Worm (Caenorhabditis elegans): ENCODE data around the gene ceh-51.

Gene ceh-51

DNA sequence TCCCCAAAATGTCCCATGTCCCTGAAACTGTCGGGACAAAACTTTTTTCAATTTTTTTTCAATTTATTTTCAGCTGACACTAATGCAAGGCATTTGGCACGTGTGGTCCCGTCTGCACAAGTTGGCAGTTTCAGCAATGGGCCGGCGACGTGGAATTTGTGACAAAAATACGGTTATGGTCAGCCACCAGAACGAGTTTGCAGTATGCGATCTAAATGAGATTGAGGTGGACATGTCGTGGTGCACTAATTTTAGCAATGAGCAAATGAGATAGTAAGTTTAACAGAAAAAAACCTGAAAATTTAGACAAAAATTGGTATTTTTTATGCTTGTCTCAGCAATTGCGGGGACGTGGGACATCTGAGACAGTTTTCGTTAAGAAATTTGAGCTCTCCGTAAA lies 31.5 kb upstream of the ceh-51 start:
- TF ChIP-seq akir-1 (GFP tag; optimal IDR thresholded peaks at IDR 0.05): no peak
- TF ChIP-seq nhr-179 (tag; optimal IDR thresholded peaks at IDR 0.05): no peak
- no peak for TF ChIP-seq dox-1 (GFP tag; IDR thresholded peaks at IDR 0.05)
- TF ChIP-seq efl-1 (GFP tag; optimal IDR thresholded peaks at IDR 0.05): no peak
- TF ChIP-seq mes-4 (tag; optimal IDR thresholded peaks at IDR 0.05): no peak
- no peak for TF ChIP-seq madf-6 (GFP tag; IDR thresholded peaks at IDR 0.05)
- TF ChIP-seq nfyb-1 (GFP tag; IDR thresholded peaks at IDR 0.05): no peak
- no peak for TF ChIP-seq gei-17 (GFP tag; optimal IDR thresholded peaks at IDR 0.05)
- TF ChIP-seq attf-3 (GFP tag; conservative IDR thresholded peaks at IDR 0.05): no peak
- TF ChIP-seq die-1 (tag; optimal IDR thresholded peaks at IDR 0.05): no peak
- TF ChIP-seq aptf-2 (GFP tag; conservative IDR thresholded peaks at IDR 0.05): no peak
- TF ChIP-seq ztf-6 (GFP tag; IDR thresholded peaks at IDR 0.05): no peak
- no peak for TF ChIP-seq nfya-1 (tag; optimal IDR thresholded peaks at IDR 0.05; ENCODE audit: borderline replicate concordance, insufficient read depth)
- no peak for TF ChIP-seq Y53F4B.3 (GFP tag; IDR thresholded peaks at IDR 0.05)

DNA sequence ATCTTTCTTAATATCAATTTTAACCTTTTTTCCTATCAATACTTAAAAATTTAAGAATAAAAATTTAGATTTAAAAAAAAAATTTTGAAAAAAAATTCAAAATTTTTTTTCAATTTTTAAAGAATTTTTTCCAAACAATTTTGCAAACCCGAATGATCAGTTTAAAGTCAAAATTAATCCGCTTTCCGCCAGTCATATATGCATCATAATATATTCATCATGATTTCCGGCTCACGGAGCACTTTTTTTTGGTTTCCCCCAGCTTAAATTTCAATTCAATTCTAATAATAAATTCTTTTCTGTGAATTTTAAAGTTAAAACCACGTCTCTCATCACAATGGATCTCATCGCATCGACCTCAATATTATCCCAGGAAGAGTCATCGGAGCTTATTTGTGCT lies 27.5 kb upstream of the ceh-51 start, which contains the start of gene nhr-230:
Gene nhr-230, plus strand, starts transcription at position 301 of the 400 bp plus-strand sequence.
- TF ChIP-seq C17E4.6 (GFP tag; IDR thresholded peaks at IDR 0.05) (no peak), ztf-22 (GFP tag; optimal IDR thresholded peaks at IDR 0.05) (no peak), Y67H2A.10 (GFP tag; conservative IDR thresholded peaks at IDR 0.05) (no peak), cebp-1 (GFP tag; IDR thresholded peaks at IDR 0.05) (no peak), cebp-1 (tag; optimal IDR thresholded peaks at IDR 0.05) (no peak), nfya-2 (GFP tag; IDR thresholded peaks at IDR 0.05) (no peak), B0261.1 (tag; optimal IDR thresholded peaks at IDR 0.05) (no peak)

DNA sequence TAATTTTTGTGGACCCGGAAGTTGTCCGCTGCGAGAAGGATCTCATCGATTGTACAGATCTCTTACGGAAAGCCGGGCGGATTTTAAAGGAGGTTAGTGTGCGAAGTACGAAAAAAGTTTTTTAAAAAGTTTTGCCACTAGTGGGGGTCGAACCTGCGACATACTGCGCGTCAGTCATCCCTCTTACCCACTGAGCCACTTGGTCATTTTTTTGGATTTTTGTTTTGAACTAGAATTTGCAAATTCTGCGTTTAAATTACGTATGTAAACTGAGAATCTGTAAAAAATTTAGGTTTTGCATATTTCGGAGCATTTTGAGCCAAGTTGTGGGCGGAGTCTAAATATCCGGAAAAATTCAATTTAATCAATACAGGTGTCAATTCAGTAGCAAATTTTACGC lies 25.4 kb upstream of the ceh-51 start:
- TF ChIP-seq xnd-1 (tag; optimal IDR thresholded peaks at IDR 0.05) (no peak), tbp1 (GFP tag; optimal IDR thresholded peaks at IDR 0.05) (peak; percentile 71), rpc-1 (optimal IDR thresholded peaks at IDR 0.05) (peak; percentile 14), rpc-1 (tag; optimal IDR thresholded peaks at IDR 0.05) (peak; percentile 58)

DNA sequence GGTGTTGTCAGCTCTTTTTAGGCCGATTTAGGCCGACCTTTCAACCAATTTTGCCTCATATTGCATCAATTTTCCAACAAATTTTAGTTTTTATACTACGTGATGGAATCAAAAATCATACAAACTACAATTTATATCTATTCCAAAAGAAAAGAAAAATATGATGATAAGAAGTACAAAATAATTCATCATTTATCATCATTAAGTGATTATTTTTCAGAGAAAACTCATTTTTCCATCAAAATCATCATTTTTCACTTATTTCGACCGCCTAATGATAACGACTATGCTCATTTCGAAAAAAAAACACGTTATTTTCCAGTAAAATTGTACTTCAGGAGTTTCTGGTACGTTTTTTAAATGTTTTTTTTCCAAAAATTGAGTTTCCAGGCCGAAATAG lies 19.1 kb upstream of the ceh-51 start:
- no peak for TF ChIP-seq B0261.1 (tag; optimal IDR thresholded peaks at IDR 0.05)
- no peak for TF ChIP-seq ceh-27 (GFP tag; optimal IDR thresholded peaks at IDR 0.05)
- no peak for TF ChIP-seq dox-1 (GFP tag; IDR thresholded peaks at IDR 0.05)
- no peak for TF ChIP-seq mes-4 (tag; optimal IDR thresholded peaks at IDR 0.05)
- TF ChIP-seq F55B11.4 (tag; optimal IDR thresholded peaks at IDR 0.05; ENCODE audit: borderline replicate concordance, insufficient read depth): no peak
- no peak for TF ChIP-seq tlf-1 (GFP tag; optimal IDR thresholded peaks at IDR 0.05)
- no peak for TF ChIP-seq T26A5.8 (tag; optimal IDR thresholded peaks at IDR 0.05)
- no peak for TF ChIP-seq unc-130 (GFP tag; optimal IDR thresholded peaks at IDR 0.05)
- TF ChIP-seq madf-6 (GFP tag; IDR thresholded peaks at IDR 0.05): no peak
- TF ChIP-seq lsl-1 (GFP tag; optimal IDR thresholded peaks at IDR 0.05): no peak
- no peak for TF ChIP-seq lin-54 (GFP tag; optimal IDR thresholded peaks at IDR 0.05)
- TF ChIP-seq sea-2 (GFP tag; IDR thresholded peaks at IDR 0.05): no peak
- TF ChIP-seq ceh-79 (tag; optimal IDR thresholded peaks at IDR 0.05): no peak
- TF ChIP-seq repo-1 (tag; optimal IDR thresholded peaks at IDR 0.05): no peak
- no peak for TF ChIP-seq Y67H2A.10 (GFP tag; conservative IDR thresholded peaks at IDR 0.05)
- no peak for TF ChIP-seq tbp1 (GFP tag; optimal IDR thresholded peaks at IDR 0.05)
- no peak for TF ChIP-seq nhr-90 (tag; optimal IDR thresholded peaks at IDR 0.05)
- TF ChIP-seq madf-10 (tag; optimal IDR thresholded peaks at IDR 0.05): no peak
- TF ChIP-seq attf-5 (GFP tag; optimal IDR thresholded peaks at IDR 0.05): no peak
- TF ChIP-seq somi-1 (GFP tag; optimal IDR thresholded peaks at IDR 0.05): no peak
